Worm (Caenorhabditis elegans): Measurements from ENCODE around the gene mrps-9.

DNA sequence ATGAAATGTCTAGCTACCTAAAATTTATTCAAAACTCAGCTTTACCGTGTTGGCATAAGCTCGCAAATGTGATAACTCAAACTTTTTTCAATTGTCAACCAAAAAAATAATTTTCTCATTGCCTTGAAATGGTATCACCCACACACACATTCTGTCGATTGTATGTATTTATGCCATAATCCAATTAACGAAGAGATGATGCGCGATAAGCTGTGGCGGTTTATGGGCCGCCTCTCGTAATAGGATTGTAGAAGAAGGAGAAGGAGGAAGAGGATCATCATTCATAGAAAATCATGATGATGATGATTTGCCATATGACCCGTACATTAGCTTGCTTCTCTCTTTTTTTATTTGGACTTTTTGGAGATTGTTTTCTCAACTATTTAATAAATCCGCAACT, 23.3 kb downstream of the mrps-9 start:
- no peak for TF ChIP-seq F49E8.2 (tag; optimal IDR thresholded peaks at IDR 0.05; ENCODE audit: insufficient read depth)
- TF ChIP-seq ccch-3 (GFP tag; optimal IDR thresholded peaks at IDR 0.05) = no peak
- TF ChIP-seq ama-1 (optimal IDR thresholded peaks at IDR 0.05) = no peak
- TF ChIP-seq ama-1 (GFP tag; optimal IDR thresholded peaks at IDR 0.05) = no peak
- no peak for TF ChIP-seq K11D2.4 (GFP tag; IDR thresholded peaks at IDR 0.05)
- TF ChIP-seq Y53F4B.3 (GFP tag; IDR thresholded peaks at IDR 0.05) = no peak
- TF ChIP-seq Y56A3A.18 (GFP tag; IDR thresholded peaks at IDR 0.05) = no peak
- no peak for TF ChIP-seq die-1 (tag; optimal IDR thresholded peaks at IDR 0.05)
- TF ChIP-seq unc-130 (GFP tag; optimal IDR thresholded peaks at IDR 0.05) = no peak
- TF ChIP-seq ceh-58 (GFP tag; IDR thresholded peaks at IDR 0.05) = no peak
- TF ChIP-seq nfya-1 (tag; optimal IDR thresholded peaks at IDR 0.05; ENCODE audit: borderline replicate concordance, insufficient read depth) = no peak
